Worm (Caenorhabditis elegans) whole organism, L1 larva: Measurements from ENCODE around the gene cwp-4.

ENCODE experiments used
- C04F5.9 ChIP-seq: sonication (generic microtip); optimal IDR thresholded peaks from 2 replicates; lab custom pipeline; 2016; ENCODE audit warnings: missing genetic modification characterization, missing compliant biosample characterization
- C34B4.2 ChIP-seq: sonication (generic microtip); optimal IDR thresholded peaks from 2 replicates; lab custom pipeline; 2017; ENCODE audit warnings: mild to moderate bottlenecking, missing genetic modification characterization, missing compliant biosample characterization
- F16B12.6 ChIP-seq: fragments of 150-350 bp; optimal IDR thresholded peaks from 2 replicates; lab custom pipeline; 2014; ENCODE audit warnings: missing biosample characterization, missing genetic modification characterization
- Y116A8C.19 ChIP-seq: sonication (generic microtip); optimal IDR thresholded peaks from 2 replicates; lab custom pipeline; 2016; ENCODE audit warnings: missing compliant biosample characterization, missing genetic modification characterization, borderline replicate concordance
- aha-1 ChIP-seq: fragments of 150-350 bp; optimal IDR thresholded peaks from 2 replicates; lab custom pipeline; 2014; ENCODE audit warnings: missing biosample characterization, missing genetic modification characterization
- blmp-1 ChIP-seq: fragments of 150-350 bp; optimal IDR thresholded peaks from 2 replicates; lab custom pipeline; 2014; ENCODE audit warnings: missing biosample characterization, missing genetic modification characterization
- ceh-63 ChIP-seq: fragments of 200-800 bp; sonication (Bioruptor generic); optimal IDR thresholded peaks from 2 replicates; lab custom pipeline; 2018; ENCODE audit warnings: mild to moderate bottlenecking, missing genetic modification characterization, missing compliant biosample characterization
- ceh-82 ChIP-seq, 3 experiments: fragments of 150-350 bp in 1 of 3; sonication (generic microtip) in 2 of 3; optimal IDR thresholded peaks; 2 replicates each; lab custom pipeline; 2014 to 2017; ENCODE audit warnings: missing biosample characterization in 3 of 3, missing genetic modification characterization in 3 of 3
- ceh-88 ChIP-seq: fragments of 200-800 bp; sonication (Bioruptor generic); IDR thresholded peaks from 2 replicates; pipeline ENCODE4 v1.3.6; 2022; ENCODE audit warnings: missing genetic modification characterization, missing compliant biosample characterization
- ceh-90 ChIP-seq: sonication (generic microtip); optimal IDR thresholded peaks from 2 replicates; lab custom pipeline; 2016; ENCODE audit warnings: missing genetic modification characterization, missing compliant biosample characterization
- ces-1 ChIP-seq: fragments of 150-350 bp; optimal IDR thresholded peaks from 2 replicates; lab custom pipeline; 2014; ENCODE audit warnings: missing biosample characterization, missing genetic modification reagents, missing genetic modification characterization
- dsc-1 ChIP-seq: sonication (generic microtip); optimal IDR thresholded peaks from 2 replicates; lab custom pipeline; 2016; ENCODE audit warnings: mild to moderate bottlenecking, missing genetic modification characterization, missing compliant biosample characterization
- efl-1 ChIP-seq, 4 experiments: fragments of 150-350 bp; optimal IDR thresholded peaks in 3 of 4; peaks in 1 of 4; 1 replicate in 1 of 4; 2 replicates in 3 of 4; lab custom pipeline; 2014; ENCODE audit warnings: missing biosample characterization in 2 of 4, missing genetic modification characterization in 2 of 4, missing genetic modification reagents in 2 of 4
- egl-13 ChIP-seq: sonication (generic microtip); optimal IDR thresholded peaks from 2 replicates; lab custom pipeline; 2016; ENCODE audit warnings: missing genotype, missing genetic modification reagents, missing genetic modification characterization, missing compliant biosample characterization
- elt-3 ChIP-seq, 6 experiments: fragments of 150-350 bp in 1 of 6; sonication (generic microtip); optimal IDR thresholded peaks; 2 replicates each; lab custom pipeline; 2017 to 2018; ENCODE audit warnings: missing biosample characterization in 6 of 6, missing genetic modification characterization in 6 of 6, inconsistent platforms in 1 of 6
- fkh-4 ChIP-seq: sonication (generic microtip); optimal IDR thresholded peaks from 2 replicates; lab custom pipeline; 2016; ENCODE audit warnings: missing compliant biosample characterization, missing genetic modification characterization, borderline replicate concordance
- fos-1 ChIP-seq: fragments of 150-350 bp; optimal IDR thresholded peaks from 2 replicates; lab custom pipeline; 2014; ENCODE audit warnings: missing biosample characterization, missing genetic modification characterization
- hlh-17 ChIP-seq: fragments of 200-800 bp; sonication (Bioruptor generic); optimal IDR thresholded peaks from 2 replicates; lab custom pipeline; 2018; ENCODE audit warnings: missing genetic modification characterization, mild to moderate bottlenecking, missing compliant biosample characterization, moderate library complexity, borderline replicate concordance
- lin-35 ChIP-seq, 2 experiments: fragments of 150-350 bp; optimal IDR thresholded peaks; 2 replicates each; lab custom pipeline; 2014; ENCODE audit warnings: missing biosample characterization in 2 of 2, missing genetic modification characterization in 2 of 2, missing genetic modification reagents in 2 of 2
- mdl-1 ChIP-seq, 2 experiments: fragments of 150-350 bp; optimal IDR thresholded peaks; 2 replicates each; lab custom pipeline; 2014 to 2017; ENCODE audit warnings: missing biosample characterization in 2 of 2, missing genetic modification characterization in 2 of 2, inconsistent platforms in 1 of 2
- nhr-11 ChIP-seq: fragments of 150-350 bp; optimal IDR thresholded peaks from 2 replicates; lab custom pipeline; 2014; ENCODE audit warnings: missing biosample characterization, missing genetic modification characterization
- nhr-12 ChIP-seq: sonication (generic microtip); optimal IDR thresholded peaks from 2 replicates; lab custom pipeline; 2017; ENCODE audit warnings: missing biosample characterization, missing genetic modification characterization
- nhr-47 ChIP-seq: sonication (generic microtip); optimal IDR thresholded peaks from 2 replicates; lab custom pipeline; 2016; ENCODE audit warnings: mild to moderate bottlenecking, missing genetic modification characterization, moderate library complexity, missing compliant biosample characterization
- pax-3 ChIP-seq: fragments of 200-800 bp; sonication (Bioruptor generic); optimal IDR thresholded peaks from 2 replicates; lab custom pipeline; 2018; ENCODE audit warnings: mild to moderate bottlenecking, missing genetic modification characterization, moderate library complexity, missing compliant biosample characterization
- pqm-1 ChIP-seq: sonication (generic microtip); optimal IDR thresholded peaks from 3 replicates; lab custom pipeline; 2017; ENCODE audit warnings: missing biosample characterization, missing genetic modification characterization
- snpc-4 ChIP-seq: fragments of 150-350 bp; optimal IDR thresholded peaks from 2 replicates; lab custom pipeline; 2014; ENCODE audit warnings: missing biosample characterization, missing genetic modification characterization
- sox-4 ChIP-seq: sonication (generic microtip); optimal IDR thresholded peaks from 2 replicates; lab custom pipeline; 2016; ENCODE audit warnings: missing genetic modification characterization, missing compliant biosample characterization
- sptf-1 ChIP-seq: fragments of 150-350 bp; optimal IDR thresholded peaks from 2 replicates; lab custom pipeline; 2014; ENCODE audit warnings: missing biosample characterization, missing genetic modification characterization
- tbx-2 ChIP-seq: sonication (generic microtip); optimal IDR thresholded peaks from 2 replicates; lab custom pipeline; 2016; ENCODE audit warnings: missing genetic modification characterization, missing compliant biosample characterization
- tlp-1 ChIP-seq: fragments of 150-350 bp; optimal IDR thresholded peaks from 2 replicates; lab custom pipeline; 2014; ENCODE audit warnings: missing biosample characterization, missing genetic modification characterization
- unc-86 ChIP-seq: sonication (generic microtip); optimal IDR thresholded peaks from 2 replicates; lab custom pipeline; 2016; ENCODE audit warnings: missing genetic modification characterization, missing compliant biosample characterization

cwp-4 gene

ce11 chrV:5098925-5099324 lies 45.5 kb downstream of the cwp-4 start, which contains the start of gene unc-46:
TSS of gene unc-46 (minus strand) at chrV:5099025.
- TF ChIP-seq F16B12.6 (tag; lab: Kevin White, UChicago) = no peak
- TF ChIP-seq efl-1 (optimal IDR thresholded peaks at IDR 0.05; lab: Kevin White, UChicago) = no peak
- peak in 1 of 2 experiments; percentile 72 for TF ChIP-seq efl-1 (GFP tag; optimal IDR thresholded peaks at IDR 0.05 in 1 of 2; lab: Kevin White, UChicago)

- TF ChIP-seq pqm-1 (tag; lab: Kevin White, UChicago) (no peak), C04F5.9 (tag; lab: Kevin White, UChicago) (no peak), ceh-88 (GFP tag; lab: Robert Waterston, UW) (no peak), ceh-63 (GFP tag; lab: Kevin White, UChicago) (no peak), C34B4.2 (tag; lab: Kevin White, UChicago) (no peak), unc-86 (tag; lab: Kevin White, UChicago) (no peak), fos-1 (tag; lab: Kevin White, UChicago) (no peak), snpc-4 (no peak), Y116A8C.19 (tag; lab: Kevin White, UChicago) (no peak), pax-3 (tag; lab: Kevin White, UChicago) (no peak), fkh-4 (tag; lab: Kevin White, UChicago) (no peak), tbx-2 (tag; lab: Kevin White, UChicago) (no peak), mdl-1 (tag; optimal IDR thresholded peaks at IDR 0.05; lab: Kevin White, UChicago) (no peak), nhr-12 (tag; lab: Kevin White, UChicago) (no peak), aha-1 (no peak), nhr-11 (no peak), blmp-1 (tag; lab: Kevin White, UChicago) (no peak)
These were observed 48.6 kb downstream of the cwp-4 start, which contains the start of gene srab-1 for ce11 chrV:5102017-5102416. TSS of gene srab-1 (minus strand) at chrV:5102117.

- no peak for TF ChIP-seq sptf-1 (tag; lab: Kevin White, UChicago)
- TF ChIP-seq elt-3 (tag; optimal IDR thresholded peaks at IDR 0.05; lab: Kevin White, UChicago) = no peak
- no peak for TF ChIP-seq hlh-17 (GFP tag; lab: Kevin White, UChicago)
- TF ChIP-seq dsc-1 (tag; lab: Kevin White, UChicago) = no peak
- TF ChIP-seq tlp-1 (tag; lab: Kevin White, UChicago) = no peak
- no peak for TF ChIP-seq ceh-82 (tag; optimal IDR thresholded peaks at IDR 0.05; lab: Kevin White, UChicago)
- TF ChIP-seq nhr-47 = no peak
- no peak for TF ChIP-seq ceh-90 (tag; lab: Kevin White, UChicago)
- no peak for TF ChIP-seq sox-4
- no peak for TF ChIP-seq egl-13
- no peak for TF ChIP-seq ces-1
- TF ChIP-seq lin-35 (GFP tag; optimal IDR thresholded peaks at IDR 0.05; lab: Kevin White, UChicago) = no peak
These were observed 51.5 kb downstream of the cwp-4 start, which contains the start of gene srab-2 for ce11 chrV:5104934-5105333. TSS of gene srab-2 (minus strand) at chrV:5105034.
